Worm (Caenorhabditis elegans) whole organism, late embryonic: Measurements from ENCODE around the gene col-164.

ENCODE experiments used
- tbx-2 ChIP-seq: sonication (generic microtip); optimal IDR thresholded peaks from 2 replicates; lab custom pipeline; 2016; ENCODE audit warnings: missing genetic modification characterization, missing compliant biosample characterization
- unc-86 ChIP-seq: sonication (generic microtip); optimal IDR thresholded peaks from 2 replicates; lab custom pipeline; 2016; ENCODE audit warnings: missing genetic modification characterization, missing compliant biosample characterization

ce11 chrX:2107414-2107813 is 14.1 kb downstream of the col-164 start:
- TF ChIP-seq unc-86 (tag; lab: Kevin White, UChicago) (no peak), tbx-2 (tag; lab: Kevin White, UChicago) (no peak)
